Fruit fly (Drosophila melanogaster): ENCODE measurements around the gene CG13000.

CG13000 gene

DNA sequence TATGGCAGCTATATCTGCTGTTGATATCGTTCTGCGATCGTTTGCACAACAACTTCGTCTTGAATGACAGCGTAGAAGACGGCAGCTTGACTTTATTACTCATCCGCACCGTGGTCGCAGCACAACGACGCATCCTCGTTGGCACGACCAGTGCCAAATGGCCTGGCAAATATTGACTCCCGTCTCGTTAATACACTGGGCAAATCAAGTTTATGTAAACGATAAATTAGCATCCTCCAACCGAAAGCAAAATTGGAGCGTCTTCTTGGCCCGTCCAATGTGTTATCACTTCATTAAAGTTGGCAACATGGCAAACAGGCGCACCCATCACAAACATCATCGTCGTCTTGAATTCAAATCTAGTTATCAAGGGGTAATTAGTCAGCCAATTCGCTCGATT, 30.8 kb downstream of the CG13000 start (continued):
- no peak for TF ChIP-seq CG11294 (GFP tag; IDR thresholded peaks at IDR 0.05)
- TF ChIP-seq dsx (GFP tag; optimal IDR thresholded peaks at IDR 0.05; ENCODE audit: poor library complexity, severe bottlenecking): no peak
- TF ChIP-seq eg (GFP tag; IDR thresholded peaks at IDR 0.05): no peak
- no peak for TF ChIP-seq cyc (GFP tag; optimal IDR thresholded peaks at IDR 0.05)
- TF ChIP-seq spab (GFP tag; optimal IDR thresholded peaks at IDR 0.05): no peak
- TF ChIP-seq CG31627 (GFP tag; optimal IDR thresholded peaks at IDR 0.05): no peak
- no peak for TF ChIP-seq Hr4 (GFP tag; optimal IDR thresholded peaks at IDR 0.05)
- TF ChIP-seq Smox (GFP tag; optimal IDR thresholded peaks at IDR 0.05): no peak
- TF ChIP-seq Eip75B (GFP tag; optimal IDR thresholded peaks at IDR 0.05): no peak
- no peak for TF ChIP-seq CG4318 (GFP tag; optimal IDR thresholded peaks at IDR 0.05)
- TF ChIP-seq CG16779 (tag; optimal IDR thresholded peaks at IDR 0.05): no peak

DNA sequence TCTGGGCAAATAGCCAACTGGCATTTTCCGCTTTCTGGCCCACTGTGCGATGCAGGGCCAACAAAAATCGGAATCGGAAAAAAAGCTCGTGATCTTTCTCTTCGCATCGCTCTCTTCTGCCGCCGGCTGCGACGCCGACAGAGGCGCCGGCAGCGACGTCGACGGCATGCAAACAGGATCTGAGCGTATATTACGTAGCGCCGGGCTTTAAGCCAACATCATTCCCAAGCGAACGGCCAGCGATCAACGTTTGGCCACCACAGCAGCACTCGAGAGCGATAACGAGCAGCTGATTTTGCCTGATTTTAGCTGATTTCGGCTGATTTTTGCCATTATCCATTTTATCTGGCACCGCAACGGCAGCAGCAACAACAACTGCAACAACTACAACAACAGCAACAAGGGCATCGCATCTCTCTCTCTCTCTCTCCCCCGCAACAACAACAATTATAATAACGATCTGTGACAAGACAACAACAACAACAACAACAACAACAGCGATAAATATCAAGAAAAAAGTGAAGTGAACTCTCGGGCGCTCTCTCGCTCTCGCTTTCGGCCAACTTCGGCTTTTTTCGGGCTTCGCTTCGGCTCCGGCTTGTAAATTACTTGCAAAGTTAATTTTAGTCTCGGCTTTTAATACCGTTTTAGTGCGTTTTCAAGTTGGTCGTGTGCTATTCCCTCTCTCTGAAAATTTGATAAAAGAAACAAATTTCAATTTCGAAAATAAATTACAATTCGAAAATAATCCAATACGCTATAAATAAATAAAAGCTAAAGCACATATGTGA, 35.1 kb downstream of the CG13000 start, which contains the start of gene CG4928:
Gene CG4928 (plus strand): TSS at position 216 of the 791 bp plus-strand sequence.
- TF ChIP-seq Hr39 (GFP tag; optimal IDR thresholded peaks at IDR 0.05) (peak; percentile 3), fd59A (GFP tag; optimal IDR thresholded peaks at IDR 0.05) (no peak), CG32006 (GFP tag; optimal IDR thresholded peaks at IDR 0.05) (no peak), Sox102F (GFP tag; optimal IDR thresholded peaks at IDR 0.05) (no peak), CG31627 (GFP tag; optimal IDR thresholded peaks at IDR 0.05) (no peak), dsx (GFP tag; optimal IDR thresholded peaks at IDR 0.05; ENCODE audit: poor library complexity, severe bottlenecking) (peak; percentile 11), CG15336 (GFP tag; IDR thresholded peaks at IDR 0.05) (no peak), Eip78C (GFP tag) (peak; percentile 71), Lpt (GFP tag; optimal IDR thresholded peaks at IDR 0.05) (peak; percentile 2), achi (GFP tag; optimal IDR thresholded peaks at IDR 0.05) (no peak), eg (GFP tag; IDR thresholded peaks at IDR 0.05) (0 out of 3 replicates have a peak, but pooled peaks have one; percentile 48), CG6276 (GFP tag; optimal IDR thresholded peaks at IDR 0.05) (no peak), pdm3 (GFP tag; optimal IDR thresholded peaks at IDR 0.05) (no peak), CG11762 (GFP tag; optimal IDR thresholded peaks at IDR 0.05; ENCODE audit: insufficient read depth) (no peak), CG6854 (GFP tag; optimal IDR thresholded peaks at IDR 0.05) (peak; percentile 55), CG9139 (GFP tag; optimal IDR thresholded peaks at IDR 0.05) (peak; percentile 10), ss (GFP tag; optimal IDR thresholded peaks at IDR 0.05) (peak in 1 of 2 experiments; percentile 29), CG4318 (GFP tag; optimal IDR thresholded peaks at IDR 0.05) (no peak), Hr4 (GFP tag; optimal IDR thresholded peaks at IDR 0.05) (no peak), svp (GFP tag) (peak; percentile 31), fkh (GFP tag; optimal IDR thresholded peaks at IDR 0.05) (peak; percentile 28), CG3919 (GFP tag; optimal IDR thresholded peaks at IDR 0.05) (no peak), CG6163 (GFP tag; IDR thresholded peaks at IDR 0.05) (no peak), Blimp-1 (GFP tag; optimal IDR thresholded peaks at IDR 0.05) (peak; percentile 70)

DNA sequence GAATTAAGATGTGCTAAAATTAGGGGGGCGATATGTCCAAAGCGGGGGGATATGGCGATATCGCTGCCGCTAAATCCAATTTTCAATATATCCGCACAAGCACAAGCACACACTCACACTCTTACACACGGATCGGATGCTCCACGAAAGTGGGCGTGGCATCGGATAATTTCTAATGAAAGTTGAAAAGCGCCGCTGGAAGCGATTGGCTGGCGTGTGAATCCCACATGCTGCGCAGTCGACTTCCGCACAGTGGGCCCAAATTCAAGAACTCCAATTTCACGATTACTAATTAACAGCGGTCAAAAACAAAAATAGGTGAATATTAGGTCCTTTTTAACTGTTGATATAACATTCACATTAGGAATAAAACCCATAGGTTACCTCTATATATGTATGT, 36.3 kb downstream of the CG13000 start:
- TF ChIP-seq Smox (GFP tag; optimal IDR thresholded peaks at IDR 0.05) (no peak), CG6854 (GFP tag; optimal IDR thresholded peaks at IDR 0.05) (no peak), CG32006 (GFP tag; optimal IDR thresholded peaks at IDR 0.05) (no peak), fd85E (GFP tag; optimal IDR thresholded peaks at IDR 0.05) (no peak), Sox14 (GFP tag; optimal IDR thresholded peaks at IDR 0.05) (no peak), Blimp-1 (GFP tag; optimal IDR thresholded peaks at IDR 0.05) (no peak), fkh (GFP tag; optimal IDR thresholded peaks at IDR 0.05) (no peak), topi (GFP tag; optimal IDR thresholded peaks at IDR 0.05) (no peak), dsx (GFP tag; optimal IDR thresholded peaks at IDR 0.05; ENCODE audit: poor library complexity, severe bottlenecking) (no peak), pdm3 (GFP tag; optimal IDR thresholded peaks at IDR 0.05) (no peak), CG8319 (GFP tag; optimal IDR thresholded peaks at IDR 0.05) (no peak), CG8119 (GFP tag; IDR thresholded peaks at IDR 0.05) (no peak), CG6276 (GFP tag; optimal IDR thresholded peaks at IDR 0.05) (no peak), CG3919 (GFP tag; optimal IDR thresholded peaks at IDR 0.05) (no peak), Eip75B (GFP tag; optimal IDR thresholded peaks at IDR 0.05) (no peak), CG1621 (tag; optimal IDR thresholded peaks at IDR 0.05) (no peak), vri (GFP tag; optimal IDR thresholded peaks at IDR 0.05) (no peak), lz (GFP tag; optimal IDR thresholded peaks at IDR 0.05) (no peak)

Data from whole organism, prepupa.